Worm (Caenorhabditis elegans): ENCODE measurements around the gene sup-36.

- TF ChIP-seq mdl-1 (tag; optimal IDR thresholded peaks at IDR 0.05) (no peak), pha-4 (GFP tag; IDR thresholded peaks at IDR 0.05) (no peak), pha-4 (tag; optimal IDR thresholded peaks at IDR 0.05) (no peak), mep-1 (tag; optimal IDR thresholded peaks at IDR 0.05) (no peak), nhr-11 (tag; optimal IDR thresholded peaks at IDR 0.05) (no peak), ceh-32 (tag; optimal IDR thresholded peaks at IDR 0.05; ENCODE audit: poor library complexity) (no peak), pqm-1 (tag; optimal IDR thresholded peaks at IDR 0.05) (no peak), nhr-76 (tag; optimal IDR thresholded peaks at IDR 0.05) (no peak), skn-1 (tag; optimal IDR thresholded peaks at IDR 0.05) (no peak)
These were observed 30.3 kb downstream of the sup-36 start, which contains the start of the genes cest-5.1 and C01B10.9 for ce11 chrIV:6631704-6632272.

Measured in whole organism, L4 larva.